Fruit fly (Drosophila melanogaster): ENCODE results near the gene bocks.

Gene bocks

DNA sequence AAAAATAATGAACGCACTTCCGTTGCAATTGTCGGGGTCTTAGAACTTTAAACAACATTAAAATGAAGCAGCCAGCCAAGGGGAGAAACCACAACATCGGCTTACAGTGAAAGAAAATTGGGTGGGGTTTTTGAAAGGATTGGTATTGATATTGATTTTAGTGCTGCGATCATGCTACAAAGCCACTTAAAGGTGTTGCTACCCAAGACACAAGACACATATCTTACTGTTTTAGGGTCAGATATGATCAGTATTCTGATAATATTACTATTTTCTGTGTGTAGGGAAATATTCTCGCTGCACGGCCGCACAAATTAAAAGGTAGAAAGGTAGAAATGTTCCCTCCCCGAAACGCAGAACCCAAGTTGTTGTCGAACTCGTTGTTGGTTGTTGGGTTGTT is 14.3 kb upstream of the bocks start (continued):
- TF ChIP-seq CG1621 (tag; optimal IDR thresholded peaks at IDR 0.05) (peak; percentile 62), fd85E (GFP tag; optimal IDR thresholded peaks at IDR 0.05) (no peak), ss (GFP tag; optimal IDR thresholded peaks at IDR 0.05) (peak; percentile 28 to 35), fkh (GFP tag; optimal IDR thresholded peaks at IDR 0.05) (no peak), Ets96B (tag; optimal IDR thresholded peaks at IDR 0.05) (peak; percentile 71), CG32006 (GFP tag; optimal IDR thresholded peaks at IDR 0.05) (peak; percentile 53), CG4318 (GFP tag; optimal IDR thresholded peaks at IDR 0.05) (no peak), OdsH (GFP tag; optimal IDR thresholded peaks at IDR 0.05) (peak; percentile 61), CG6808 (GFP tag; optimal IDR thresholded peaks at IDR 0.05) (peak; percentile 64), salr (GFP tag; optimal IDR thresholded peaks at IDR 0.05) (peak; percentile 43 to 48), cyc (GFP tag; optimal IDR thresholded peaks at IDR 0.05) (peak; percentile 56), spab (GFP tag; optimal IDR thresholded peaks at IDR 0.05) (peak; percentile 65), CG7368 (GFP tag; optimal IDR thresholded peaks at IDR 0.05) (peak; percentile 47), CG9139 (GFP tag; optimal IDR thresholded peaks at IDR 0.05) (no peak), CG6276 (GFP tag; optimal IDR thresholded peaks at IDR 0.05) (no peak), acj6 (GFP tag; optimal IDR thresholded peaks at IDR 0.05) (peak; percentile 62), CG8319 (GFP tag; optimal IDR thresholded peaks at IDR 0.05) (peak; percentile 43), Lpt (GFP tag; optimal IDR thresholded peaks at IDR 0.05) (peak; percentile 28), Hr4 (GFP tag; optimal IDR thresholded peaks at IDR 0.05) (no peak), Sox15 (GFP tag; optimal IDR thresholded peaks at IDR 0.05) (no peak), Eip75B (GFP tag; optimal IDR thresholded peaks at IDR 0.05) (peak; percentile 65), CG8119 (GFP tag; IDR thresholded peaks at IDR 0.05) (peak; percentile 39; the same call in 1 of the 3 replicates), Sox102F (GFP tag; optimal IDR thresholded peaks at IDR 0.05) (peak; percentile 44), CG15336 (GFP tag; IDR thresholded peaks at IDR 0.05) (peak; percentile 43; the same call in 1 of the 2 replicates), CG31627 (GFP tag; optimal IDR thresholded peaks at IDR 0.05) (peak; percentile 54), CG6163 (GFP tag; IDR thresholded peaks at IDR 0.05) (peak; percentile 65; the same call in 2 of the 3 replicates), eg (GFP tag; IDR thresholded peaks at IDR 0.05) (no peak), CG11294 (GFP tag; IDR thresholded peaks at IDR 0.05) (no peak), Smox (GFP tag; optimal IDR thresholded peaks at IDR 0.05) (peak; percentile 53), Sox14 (GFP tag; optimal IDR thresholded peaks at IDR 0.05) (peak; percentile 61), dac (GFP tag; optimal IDR thresholded peaks at IDR 0.05) (no peak), vri (GFP tag; optimal IDR thresholded peaks at IDR 0.05) (peak; percentile 13), Hr39 (GFP tag; optimal IDR thresholded peaks at IDR 0.05) (peak; percentile 57), CG34406 (GFP tag; optimal IDR thresholded peaks at IDR 0.05) (peak; percentile 14), lz (GFP tag; optimal IDR thresholded peaks at IDR 0.05) (peak; percentile 47), CG10669 (GFP tag; optimal IDR thresholded peaks at IDR 0.05) (peak; percentile 69), Eip78C (GFP tag) (peak; percentile 88), Blimp-1 (GFP tag; optimal IDR thresholded peaks at IDR 0.05) (no peak), CG10631 (GFP tag; optimal IDR thresholded peaks at IDR 0.05) (peak; percentile 69)

dm6 chr3R:9604445-9605020 is 13.7 kb upstream of the bocks start:
- TF ChIP-seq ss (GFP tag; optimal IDR thresholded peaks at IDR 0.05), result no peak
- no peak for TF ChIP-seq CG4318 (GFP tag; optimal IDR thresholded peaks at IDR 0.05)
- no peak for TF ChIP-seq CG6808 (GFP tag; optimal IDR thresholded peaks at IDR 0.05)
- TF ChIP-seq CG10669 (GFP tag; optimal IDR thresholded peaks at IDR 0.05), result no peak
- no peak for TF ChIP-seq fkh (GFP tag; optimal IDR thresholded peaks at IDR 0.05)
- TF ChIP-seq esn (GFP tag; optimal IDR thresholded peaks at IDR 0.05), result no peak
- no peak for TF ChIP-seq spab (GFP tag; optimal IDR thresholded peaks at IDR 0.05)
- TF ChIP-seq CG32006 (GFP tag; optimal IDR thresholded peaks at IDR 0.05), result no peak
- no peak for TF ChIP-seq CG15336 (GFP tag; IDR thresholded peaks at IDR 0.05)
- TF ChIP-seq CG9139 (GFP tag; optimal IDR thresholded peaks at IDR 0.05), result no peak
- TF ChIP-seq OdsH (GFP tag; optimal IDR thresholded peaks at IDR 0.05), result no peak
- TF ChIP-seq lz (GFP tag; optimal IDR thresholded peaks at IDR 0.05), result no peak
- TF ChIP-seq CG3032 (tag; optimal IDR thresholded peaks at IDR 0.05), result no peak
- TF ChIP-seq Met (GFP tag; optimal IDR thresholded peaks at IDR 0.05), result no peak
- no peak for TF ChIP-seq Ets21C (GFP tag; optimal IDR thresholded peaks at IDR 0.05)
- no peak for TF ChIP-seq Eip78C (GFP tag)
- TF ChIP-seq CG31627 (GFP tag; optimal IDR thresholded peaks at IDR 0.05), result no peak
- no peak for TF ChIP-seq svp (GFP tag)
- no peak for TF ChIP-seq dsx (GFP tag; optimal IDR thresholded peaks at IDR 0.05; ENCODE audit: poor library complexity, severe bottlenecking)
- TF ChIP-seq net (GFP tag; optimal IDR thresholded peaks at IDR 0.05), result no peak

Data from whole organism, prepupa.